Fruit fly (Drosophila melanogaster): ENCODE data around the gene Marf.
A peak's percentile ranks its signal among the peaks of the same experiment; 100 is the strongest.
"Not testable (repeated sequence)": the region's sequence is repeated elsewhere in the genome, so short reads cannot be mapped to it uniquely, and the experiment has no call there.

Gene Marf

dm6 chrX:6372769-6373197, 7.0 kb downstream of the Marf start, which contains the start of gene PpV:
PpV (minus strand) TSS chrX:6372915.
- TF ChIP-seq usp (GFP tag; optimal IDR thresholded peaks at IDR 0.05) (no peak), N (GFP tag; optimal IDR thresholded peaks at IDR 0.05) (no peak), Rel (GFP tag; optimal IDR thresholded peaks at IDR 0.05) (no peak), Rel (tag; optimal IDR thresholded peaks at IDR 0.05) (peak; percentile 6), Sp1 (GFP tag; optimal IDR thresholded peaks at IDR 0.05) (peak; percentile 7), CG32264 (GFP tag; optimal IDR thresholded peaks at IDR 0.05) (no peak), h (GFP tag; optimal IDR thresholded peaks at IDR 0.05) (peak; percentile 13), fru (GFP tag; optimal IDR thresholded peaks at IDR 0.05) (no peak), br (GFP tag; optimal IDR thresholded peaks at IDR 0.05) (no peak), HLH106 (tag; optimal IDR thresholded peaks at IDR 0.05) (peak; percentile 4), OdsH (GFP tag; optimal IDR thresholded peaks at IDR 0.05) (no peak), tai (GFP tag; optimal IDR thresholded peaks at IDR 0.05) (no peak), jim (GFP tag; optimal IDR thresholded peaks at IDR 0.05) (no peak), Jra (GFP tag; optimal IDR thresholded peaks at IDR 0.05) (no peak), lola (GFP tag; optimal IDR thresholded peaks at IDR 0.05) (no peak), brk (GFP tag; optimal IDR thresholded peaks at IDR 0.05) (no peak), Vsx2 (GFP tag; optimal IDR thresholded peaks at IDR 0.05; ENCODE audit: partially characterized antibody) (no peak), sage (GFP tag; optimal IDR thresholded peaks at IDR 0.05) (no peak), Myc (optimal IDR thresholded peaks at IDR 0.05) (no peak), Hnf4 (GFP tag; optimal IDR thresholded peaks at IDR 0.05) (no peak), ey (GFP tag; optimal IDR thresholded peaks at IDR 0.05) (no peak), Hr78 (GFP tag; optimal IDR thresholded peaks at IDR 0.05) (no peak)

- TF ChIP-seq woc (GFP tag; optimal IDR thresholded peaks at IDR 0.05) (no peak), h (GFP tag; optimal IDR thresholded peaks at IDR 0.05) (peak; percentile 7), Mio (GFP tag; optimal IDR thresholded peaks at IDR 0.05) (no peak), Hnf4 (GFP tag; optimal IDR thresholded peaks at IDR 0.05) (no peak), Hr78 (GFP tag; optimal IDR thresholded peaks at IDR 0.05) (no peak), Hr83 (GFP tag; optimal IDR thresholded peaks at IDR 0.05; ENCODE audit: poor library complexity, severe bottlenecking) (no peak), fru (GFP tag; optimal IDR thresholded peaks at IDR 0.05) (peak; percentile 23), Rel (GFP tag; optimal IDR thresholded peaks at IDR 0.05) (no peak), Rel (tag; optimal IDR thresholded peaks at IDR 0.05) (no peak), lola (GFP tag; optimal IDR thresholded peaks at IDR 0.05) (no peak), rgr (GFP tag; optimal IDR thresholded peaks at IDR 0.05) (no peak), dmrt93B (GFP tag; optimal IDR thresholded peaks at IDR 0.05) (no peak), Dif (GFP tag; optimal IDR thresholded peaks at IDR 0.05; ENCODE audit: partially characterized antibody) (no peak), Sp1 (GFP tag; optimal IDR thresholded peaks at IDR 0.05) (no peak), HLH106 (tag; optimal IDR thresholded peaks at IDR 0.05) (peak; percentile 13), Vsx2 (GFP tag; optimal IDR thresholded peaks at IDR 0.05; ENCODE audit: partially characterized antibody) (no peak), psq (GFP tag; optimal IDR thresholded peaks at IDR 0.05) (no peak), Myc (optimal IDR thresholded peaks at IDR 0.05) (no peak), foxo (GFP tag; optimal IDR thresholded peaks at IDR 0.05) (peak in 1 of 2 experiments; percentile 27), CG32264 (GFP tag; optimal IDR thresholded peaks at IDR 0.05) (no peak)
Measured at dm6 chrX:6375636-6376035, 9.9 kb downstream of the Marf start.

dm6 chrX:6376748-6377147, 11.0 kb downstream of the Marf start:
- TF ChIP-seq Hr83 (GFP tag; optimal IDR thresholded peaks at IDR 0.05; ENCODE audit: poor library complexity, severe bottlenecking) = no peak
- TF ChIP-seq OdsH (GFP tag; optimal IDR thresholded peaks at IDR 0.05) = no peak
- no peak for TF ChIP-seq Hnf4 (GFP tag; optimal IDR thresholded peaks at IDR 0.05)
- no peak for TF ChIP-seq HLH106 (tag; optimal IDR thresholded peaks at IDR 0.05)
- no peak for TF ChIP-seq Vsx2 (GFP tag; optimal IDR thresholded peaks at IDR 0.05; ENCODE audit: partially characterized antibody)
- no peak for TF ChIP-seq dsf (GFP tag; optimal IDR thresholded peaks at IDR 0.05; ENCODE audit: borderline replicate concordance)
- TF ChIP-seq Jra (GFP tag; optimal IDR thresholded peaks at IDR 0.05) = no peak
- TF ChIP-seq Hr78 (GFP tag; optimal IDR thresholded peaks at IDR 0.05) = no peak
- TF ChIP-seq CG9705 (GFP tag; optimal IDR thresholded peaks at IDR 0.05) = no peak
- TF ChIP-seq h (GFP tag; optimal IDR thresholded peaks at IDR 0.05) = no peak
- no peak for TF ChIP-seq Sp1 (GFP tag; optimal IDR thresholded peaks at IDR 0.05)

dm6 chrX:6383920-6384319, 18.2 kb downstream of the Marf start, which contains the start of gene CG33664:
CG33664 (plus strand) TSS chrX:6384220.
- not testable (repeated sequence) for TF ChIP-seq OdsH (GFP tag; optimal IDR thresholded peaks at IDR 0.05); Dif (GFP tag; optimal IDR thresholded peaks at IDR 0.05; ENCODE audit: partially characterized antibody); sv (GFP tag; optimal IDR thresholded peaks at IDR 0.05)

Data from whole organism, wandering third instar larva.